Worm (Caenorhabditis elegans) whole organism, L2 larva: ENCODE measurements around the gene rft-1.

Experiments used
- C34F6.9 ChIP-seq: fragments of 150-350 bp; optimal IDR thresholded peaks from 2 replicates; lab custom pipeline; 2014; ENCODE audit warnings: missing biosample characterization, missing genetic modification characterization
- F13H6.1 ChIP-seq: sonication (generic microtip); optimal IDR thresholded peaks from 2 replicates; lab custom pipeline; 2016; ENCODE audit warnings: missing genetic modification characterization, missing compliant biosample characterization
- R02D3.7 ChIP-seq: fragments of 150-350 bp; optimal IDR thresholded peaks from 2 replicates; lab custom pipeline; 2014; ENCODE audit warnings: missing biosample characterization, missing genetic modification characterization
- Y55F3AM.14 ChIP-seq: fragments of 200-800 bp; sonication (Bioruptor generic); optimal IDR thresholded peaks from 2 replicates; lab custom pipeline; 2018; ENCODE audit warnings: mild to moderate bottlenecking, missing genetic modification characterization, missing compliant biosample characterization
- ZK546.5 ChIP-seq: sonication (generic microtip); optimal IDR thresholded peaks from 2 replicates; lab custom pipeline; 2017; ENCODE audit warnings: missing biosample characterization, missing genetic modification characterization
- alr-1 ChIP-seq: fragments of 150-350 bp; optimal IDR thresholded peaks from 2 replicates; lab custom pipeline; 2014; ENCODE audit warnings: missing biosample characterization, missing genetic modification characterization
- aly-2 ChIP-seq: fragments of 150-350 bp; optimal IDR thresholded peaks from 2 replicates; lab custom pipeline; 2014; ENCODE audit warnings: missing biosample characterization, missing genetic modification characterization
- blmp-1 ChIP-seq: sonication (generic microtip); optimal IDR thresholded peaks from 2 replicates; lab custom pipeline; 2017; ENCODE audit warnings: missing genetic modification characterization, mild to moderate bottlenecking, missing compliant biosample characterization, antibody characterized with exemption, moderate library complexity; ENCODE audit not compliant: insufficient read depth
- ceh-16 ChIP-seq: fragments of 150-350 bp; optimal IDR thresholded peaks from 2 replicates; lab custom pipeline; 2014; ENCODE audit warnings: missing biosample characterization, missing genetic modification characterization
- ceh-82 ChIP-seq: fragments of 150-350 bp; optimal IDR thresholded peaks from 2 replicates; lab custom pipeline; 2014; ENCODE audit warnings: missing biosample characterization, missing genetic modification characterization
- egl-27 ChIP-seq: sonication (generic microtip); optimal IDR thresholded peaks from 3 replicates; lab custom pipeline; 2017; ENCODE audit warnings: missing biosample characterization, missing genetic modification reagents, missing genetic modification characterization
- elt-1 ChIP-seq: fragments of 150-350 bp; optimal IDR thresholded peaks from 2 replicates; lab custom pipeline; 2014; ENCODE audit warnings: missing biosample characterization, missing genetic modification characterization
- elt-3 ChIP-seq: sonication (generic microtip); optimal IDR thresholded peaks from 2 replicates; lab custom pipeline; 2017; ENCODE audit warnings: missing biosample characterization, missing genetic modification characterization
- gmeb-1 ChIP-seq: fragments of 150-350 bp; optimal IDR thresholded peaks from 2 replicates; lab custom pipeline; 2014; ENCODE audit warnings: missing biosample characterization, missing genetic modification characterization
- lin-11 ChIP-seq: fragments of 150-350 bp; sonication (generic microtip); optimal IDR thresholded peaks from 2 replicates; lab custom pipeline; 2014; ENCODE audit warnings: missing biosample characterization, missing genetic modification characterization, inconsistent platforms, mixed read lengths
- lsy-2 ChIP-seq, 2 experiments: fragments of 150-350 bp in 1 of 2; sonication (generic microtip) in 1 of 2; optimal IDR thresholded peaks; 2 replicates each; lab custom pipeline; 2014 to 2017; ENCODE audit warnings: missing biosample characterization in 2 of 2, missing genetic modification characterization in 2 of 2
- mbf-1 ChIP-seq: sonication (generic microtip); optimal IDR thresholded peaks from 2 replicates; lab custom pipeline; 2017; ENCODE audit warnings: missing biosample characterization, missing genetic modification characterization
- mdl-1 ChIP-seq, 2 experiments: fragments of 150-350 bp in 1 of 2; sonication (generic microtip) in 1 of 2; optimal IDR thresholded peaks; 2 replicates each; lab custom pipeline; 2017; ENCODE audit warnings: missing biosample characterization in 2 of 2, missing genetic modification characterization in 2 of 2
- nhr-11 ChIP-seq: fragments of 150-350 bp; optimal IDR thresholded peaks from 2 replicates; lab custom pipeline; 2014; ENCODE audit warnings: missing biosample characterization, missing genetic modification characterization
- nhr-12 ChIP-seq: fragments of 150-350 bp; optimal IDR thresholded peaks from 2 replicates; lab custom pipeline; 2014; ENCODE audit warnings: missing biosample characterization, missing genetic modification characterization
- nhr-129 ChIP-seq: fragments of 150-350 bp; optimal IDR thresholded peaks from 2 replicates; lab custom pipeline; 2014; ENCODE audit warnings: missing biosample characterization, missing genetic modification characterization
- nhr-21 ChIP-seq: fragments of 150-350 bp; optimal IDR thresholded peaks from 2 replicates; lab custom pipeline; 2014; ENCODE audit warnings: missing biosample characterization, missing genetic modification characterization
- nhr-23 ChIP-seq: fragments of 150-350 bp; optimal IDR thresholded peaks from 2 replicates; lab custom pipeline; 2014; ENCODE audit warnings: missing biosample characterization, missing genetic modification reagents, missing genetic modification characterization
- nhr-237 ChIP-seq: fragments of 150-350 bp; optimal IDR thresholded peaks from 2 replicates; lab custom pipeline; 2014; ENCODE audit warnings: missing biosample characterization, missing genetic modification characterization
- nhr-25 ChIP-seq: fragments of 150-350 bp; sonication (generic microtip); optimal IDR thresholded peaks from 3 replicates; lab custom pipeline; 2014; ENCODE audit warnings: missing biosample characterization, missing genetic modification characterization
- nhr-6 ChIP-seq: fragments of 150-350 bp; optimal IDR thresholded peaks from 2 replicates; lab custom pipeline; 2014; ENCODE audit warnings: missing biosample characterization, missing genetic modification characterization
- sem-4 ChIP-seq: fragments of 150-350 bp; optimal IDR thresholded peaks from 2 replicates; lab custom pipeline; 2014; ENCODE audit warnings: missing biosample characterization, missing genetic modification reagents, missing genetic modification characterization
- sma-3 ChIP-seq: sonication (generic microtip); optimal IDR thresholded peaks from 2 replicates; lab custom pipeline; 2016; ENCODE audit warnings: missing genetic modification reagents, missing genetic modification characterization, missing compliant biosample characterization
- sma-9 ChIP-seq, 2 experiments: fragments of 150-350 bp in 1 of 2; sonication (generic microtip) in 1 of 2; optimal IDR thresholded peaks; 2 replicates each; lab custom pipeline; 2014 to 2016; ENCODE audit warnings: missing genetic modification characterization in 2 of 2, mild to moderate bottlenecking in 1 of 2, missing biosample characterization in 1 of 2, missing compliant biosample characterization in 1 of 2, missing genetic modification reagents in 1 of 2, moderate library complexity in 1 of 2
- snpc-4 ChIP-seq: fragments of 150-350 bp; optimal IDR thresholded peaks from 2 replicates; lab custom pipeline; 2014; ENCODE audit warnings: missing biosample characterization, missing genetic modification characterization
- unc-39 ChIP-seq: fragments of 150-350 bp; optimal IDR thresholded peaks from 2 replicates; lab custom pipeline; 2014; ENCODE audit warnings: missing biosample characterization, missing genetic modification characterization
- unc-55 ChIP-seq: fragments of 150-350 bp; sonication (generic microtip); optimal IDR thresholded peaks from 3 replicates; lab custom pipeline; 2014; ENCODE audit warnings: missing biosample characterization, missing genetic modification reagents, missing genetic modification characterization
- zag-1 ChIP-seq: fragments of 150-350 bp; optimal IDR thresholded peaks from 2 replicates; lab custom pipeline; 2014; ENCODE audit warnings: missing biosample characterization, missing genetic modification characterization
- ztf-4 ChIP-seq: fragments of 150-350 bp; optimal IDR thresholded peaks from 2 replicates; lab custom pipeline; 2014; ENCODE audit warnings: missing biosample characterization, missing genetic modification characterization

The rft-1 gene

ce11 chrV:4450523-4451089 lies 7.6 kb upstream of the rft-1 start, which contains the start of gene rft-2 (continued):
- TF ChIP-seq lin-11 (tag; lab: Kevin White, UChicago) (no peak), nhr-6 (tag; lab: Kevin White, UChicago) (no peak)

- TF ChIP-seq ceh-82 (tag; lab: Kevin White, UChicago) = no peak
- TF ChIP-seq zag-1 (tag; lab: Kevin White, UChicago) = no peak
- TF ChIP-seq mbf-1 (tag; lab: Kevin White, UChicago) = no peak
- TF ChIP-seq nhr-21 (tag; lab: Kevin White, UChicago) = no peak
- no peak for TF ChIP-seq nhr-237 (tag; lab: Kevin White, UChicago)
- TF ChIP-seq ZK546.5 (tag; lab: Kevin White, UChicago) = no peak
- TF ChIP-seq R02D3.7 (tag; lab: Kevin White, UChicago) = no peak
- no peak for TF ChIP-seq sem-4 (tag; lab: Kevin White, UChicago)
- no peak for TF ChIP-seq alr-1
- TF ChIP-seq nhr-6 (tag; lab: Kevin White, UChicago) = no peak
- TF ChIP-seq egl-27 (tag; lab: Kevin White, UChicago) = no peak
- no peak for TF ChIP-seq F13H6.1 (tag; lab: Kevin White, UChicago)
- TF ChIP-seq lsy-2 (tag; optimal IDR thresholded peaks at IDR 0.05; lab: Kevin White, UChicago) = no peak
- TF ChIP-seq blmp-1 (tag; lab: Kevin White, UChicago) = no peak
- no peak for TF ChIP-seq C34F6.9 (tag; lab: Kevin White, UChicago)
- no peak for TF ChIP-seq nhr-11 (tag; lab: Kevin White, UChicago)
- TF ChIP-seq nhr-12 (tag; lab: Kevin White, UChicago) = no peak
- no peak for TF ChIP-seq unc-39 (tag; lab: Kevin White, UChicago)
- TF ChIP-seq nhr-129 (tag; lab: Kevin White, UChicago) = no peak
These were observed 4.6 kb upstream of the rft-1 start for ce11 chrV:4447637-4448036.

ce11 chrV:4437215-4437614 lies 5.8 kb downstream of the rft-1 start:
- TF ChIP-seq ztf-4 (tag; lab: Kevin White, UChicago) (no peak), sma-9 (GFP tag; optimal IDR thresholded peaks at IDR 0.05; lab: Kevin White, UChicago) (no peak), sma-9 (tag; optimal IDR thresholded peaks at IDR 0.05; lab: Kevin White, UChicago) (no peak), nhr-23 (no peak), nhr-25 (peak; percentile 17), egl-27 (tag; lab: Kevin White, UChicago) (no peak), blmp-1 (tag; lab: Kevin White, UChicago) (peak; percentile 61), ZK546.5 (tag; lab: Kevin White, UChicago) (no peak), sma-3 (no peak), nhr-6 (tag; lab: Kevin White, UChicago) (no peak)

- TF ChIP-seq elt-3 (tag; lab: Kevin White, UChicago) = no peak
- no peak for TF ChIP-seq nhr-129 (tag; lab: Kevin White, UChicago)
- no peak for TF ChIP-seq aly-2 (tag; lab: Kevin White, UChicago)
- no peak for TF ChIP-seq elt-1
- no peak for TF ChIP-seq F13H6.1 (tag; lab: Kevin White, UChicago)
- TF ChIP-seq lin-11 (tag; lab: Kevin White, UChicago) = no peak
- no peak for TF ChIP-seq mdl-1 (tag; optimal IDR thresholded peaks at IDR 0.05; lab: Kevin White, UChicago)
- TF ChIP-seq unc-55 (GFP tag; lab: Kevin White, UChicago) = no peak
- no peak for TF ChIP-seq ztf-4 (tag; lab: Kevin White, UChicago)
- TF ChIP-seq snpc-4 = no peak
- no peak for TF ChIP-seq gmeb-1 (tag; lab: Kevin White, UChicago)
- TF ChIP-seq sem-4 (tag; lab: Kevin White, UChicago) = no peak
- TF ChIP-seq ceh-16 (tag; lab: Kevin White, UChicago) = no peak
- TF ChIP-seq Y55F3AM.14 (GFP tag; lab: Kevin White, UChicago) = no peak
These were observed 7.5 kb downstream of the rft-1 start, which contains the start of gene Y47D7A.13 for ce11 chrV:4435411-4435981. Gene Y47D7A.13, minus strand, starts transcription at chrV:4435927.
